Worm (Caenorhabditis elegans) whole organism, late embryonic: ENCODE data around the gene R148.3.

Experiments used
- ama-1 ChIP-seq: fragments of 150-350 bp; optimal IDR thresholded peaks from 2 replicates; lab custom pipeline; 2014
- ceh-30 ChIP-seq: fragments of 150-350 bp; optimal IDR thresholded peaks from 2 replicates; lab custom pipeline; 2014; ENCODE audit warnings: missing biosample characterization, missing genetic modification characterization
- ets-4 ChIP-seq: sonication (generic microtip); optimal IDR thresholded peaks from 2 replicates; lab custom pipeline; 2016; ENCODE audit warnings: missing genetic modification characterization, missing compliant biosample characterization
- fkh-10 ChIP-seq: fragments of 150-350 bp; optimal IDR thresholded peaks from 2 replicates; lab custom pipeline; 2014; ENCODE audit warnings: missing biosample characterization, missing genetic modification reagents, missing genetic modification characterization
- fkh-6 ChIP-seq: sonication (generic microtip); optimal IDR thresholded peaks from 2 replicates; lab custom pipeline; 2016; ENCODE audit warnings: missing genetic modification characterization, missing compliant biosample characterization
- hlh-30 ChIP-seq: sonication (generic microtip); optimal IDR thresholded peaks from 2 replicates; lab custom pipeline; 2017; ENCODE audit warnings: antibody characterized with exemption, missing genetic modification characterization, missing compliant biosample characterization; ENCODE audit not compliant: insufficient read depth
- lin-11 ChIP-seq: fragments of 200-800 bp; sonication (Bioruptor generic); optimal IDR thresholded peaks from 2 replicates; lab custom pipeline; 2018; ENCODE audit warnings: mild to moderate bottlenecking, missing genetic modification characterization, missing compliant biosample characterization
- nhr-11 ChIP-seq: fragments of 150-350 bp; optimal IDR thresholded peaks from 2 replicates; lab custom pipeline; 2014; ENCODE audit warnings: missing biosample characterization, missing genetic modification characterization
- pag-3 ChIP-seq: sonication (generic microtip); optimal IDR thresholded peaks from 2 replicates; lab custom pipeline; 2016; ENCODE audit warnings: missing compliant biosample characterization, missing genetic modification characterization, borderline replicate concordance
- pha-4 ChIP-seq: fragments of 150-350 bp; optimal IDR thresholded peaks from 2 replicates; lab custom pipeline; 2018; ENCODE audit warnings: missing biosample characterization, missing genetic modification reagents, missing genetic modification characterization
- pqm-1 ChIP-seq: sonication (generic microtip); optimal IDR thresholded peaks from 2 replicates; lab custom pipeline; 2016; ENCODE audit warnings: missing genetic modification characterization, missing compliant biosample characterization
- rnt-1 ChIP-seq: sonication (generic microtip); optimal IDR thresholded peaks from 2 replicates; lab custom pipeline; 2016; ENCODE audit warnings: missing genetic modification characterization, missing compliant biosample characterization
- sox-4 ChIP-seq: sonication (generic microtip); optimal IDR thresholded peaks from 2 replicates; lab custom pipeline; 2017; ENCODE audit warnings: mild to moderate bottlenecking, missing genetic modification characterization, inconsistent platforms, missing compliant biosample characterization
- unc-86 ChIP-seq: sonication (generic microtip); optimal IDR thresholded peaks from 2 replicates; lab custom pipeline; 2016; ENCODE audit warnings: missing genetic modification characterization, missing compliant biosample characterization

DNA sequence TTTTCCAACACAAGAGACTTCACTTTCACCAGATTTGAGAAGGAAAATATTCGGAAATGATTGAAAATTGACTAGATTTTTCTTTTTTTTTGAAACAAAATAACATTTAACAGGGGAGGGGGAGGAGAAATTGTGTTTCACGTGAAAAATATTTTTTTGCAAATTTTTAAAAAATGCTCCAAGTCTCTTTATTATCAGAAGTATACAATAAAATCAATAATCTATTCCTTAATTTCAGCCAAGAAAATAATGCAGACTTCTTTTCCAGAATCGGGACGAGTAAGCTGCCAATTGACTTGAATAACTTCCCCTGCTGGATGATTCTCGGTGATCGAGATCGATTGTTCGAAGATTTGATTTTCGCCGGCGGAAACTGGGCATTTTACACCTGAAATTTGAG lies 23.2 kb downstream of the R148.3 start, which contains the start of gene R148.7:
- TF ChIP-seq nhr-11 (tag; lab: Kevin White, UChicago): no peak
- no peak for TF ChIP-seq fkh-10 (GFP tag; lab: Kevin White, UChicago)
- no peak for TF ChIP-seq pag-3 (tag; lab: Kevin White, UChicago)
- TF ChIP-seq sox-4: no peak
- no peak for TF ChIP-seq ama-1 (lab: Kevin White, UChicago)
- no peak for TF ChIP-seq pqm-1 (tag; lab: Kevin White, UChicago)
- no peak for TF ChIP-seq ets-4
- TF ChIP-seq hlh-30: no peak
- no peak for TF ChIP-seq unc-86
- no peak for TF ChIP-seq pha-4 (tag; lab: Kevin White, UChicago)
- no peak for TF ChIP-seq fkh-6 (tag; lab: Kevin White, UChicago)
- TF ChIP-seq ceh-30 (tag; lab: Kevin White, UChicago): no peak
- TF ChIP-seq lin-11 (tag; lab: Kevin White, UChicago): no peak
- TF ChIP-seq rnt-1 (tag; lab: Kevin White, UChicago): no peak
